Fruit fly (Drosophila melanogaster) whole organism, embryonic: Measurements from ENCODE around the gene CG32700.

Source experiments
- Aef1 ChIP-seq: fragments of 200-800 bp; sonication (Bioruptor generic); IDR thresholded peaks from 3 replicates; pipeline ENCODE4 v1.3.6; 2022; ENCODE audit warnings: missing biosample characterization, missing genetic modification characterization
- Asciz ChIP-seq: fragments of 200-800 bp; sonication (Bioruptor generic); optimal IDR thresholded peaks from 2 replicates; lab custom pipeline; 2017; ENCODE audit warnings: missing biosample characterization, mild to moderate bottlenecking, missing genetic modification characterization, missing genetic modification reagents
- CG10274 ChIP-seq: fragments of 200-800 bp; sonication (Bioruptor generic); optimal IDR thresholded peaks from 3 replicates; lab custom pipeline; 2017; ENCODE audit warnings: missing biosample characterization, mild to moderate bottlenecking, missing genetic modification characterization
- CG10321 ChIP-seq: fragments of 200-800 bp; sonication (Bioruptor generic); IDR thresholded peaks from 2 replicates; pipeline ENCODE4 v1.3.6; 2022; ENCODE audit warnings: missing biosample characterization, missing genetic modification characterization
- CG12299 ChIP-seq: fragments of 200-800 bp; sonication (Bioruptor generic); optimal IDR thresholded peaks from 2 replicates; lab custom pipeline; 2018; ENCODE audit warnings: missing biosample characterization, mild to moderate bottlenecking, missing genetic modification characterization
- CG13424 ChIP-seq: fragments of 200-800 bp; sonication (Bioruptor generic); optimal IDR thresholded peaks from 2 replicates; lab custom pipeline; 2019; ENCODE audit warnings: missing biosample characterization, mild to moderate bottlenecking, missing genetic modification characterization, moderate library complexity
- CG1647 ChIP-seq: fragments of 200-800 bp; sonication (Bioruptor generic); optimal IDR thresholded peaks from 3 replicates; lab custom pipeline; 2016; ENCODE audit warnings: missing biosample characterization, missing genetic modification characterization
- CG17186 ChIP-seq: fragments of 200-800 bp; sonication (Bioruptor generic); optimal IDR thresholded peaks from 3 replicates; lab custom pipeline; 2017; ENCODE audit warnings: missing biosample characterization, missing genetic modification reagents, missing genetic modification characterization
- CG17612 ChIP-seq: fragments of 200-800 bp; sonication (Bioruptor generic); IDR thresholded peaks from 2 replicates; pipeline ENCODE4 v1.3.6; 2022; ENCODE audit warnings: missing biosample characterization, missing genetic modification characterization
- CG17829 ChIP-seq: fragments of 200-800 bp; optimal IDR thresholded peaks from 2 replicates; lab custom pipeline; 2019; ENCODE audit warnings: missing biosample characterization, mild to moderate bottlenecking, missing genetic modification characterization, moderate library complexity
- CG18262 ChIP-seq: fragments of 200-800 bp; optimal IDR thresholded peaks from 3 replicates; lab custom pipeline; 2019; ENCODE audit warnings: missing biosample characterization, mild to moderate bottlenecking, missing genetic modification characterization, moderate library complexity
- CG31365 ChIP-seq: fragments of 200-800 bp; sonication (Bioruptor generic); optimal IDR thresholded peaks from 2 replicates; lab custom pipeline; 2018; ENCODE audit warnings: missing biosample characterization, mild to moderate bottlenecking, missing genetic modification characterization
- CG5245 ChIP-seq: fragments of 200-800 bp; sonication (Bioruptor generic); optimal IDR thresholded peaks from 3 replicates; lab custom pipeline; 2016; ENCODE audit warnings: missing biosample characterization, missing genetic modification characterization
- CG5953 ChIP-seq: fragments of 200-800 bp; sonication (Bioruptor generic); IDR thresholded peaks from 2 replicates; pipeline ENCODE4 v1.3.6; 2022; ENCODE audit warnings: missing biosample characterization, missing genetic modification characterization
- CG7357 ChIP-seq: fragments of 200-800 bp; sonication (Bioruptor generic); IDR thresholded peaks from 3 replicates; pipeline ENCODE4 v1.3.6; 2022; ENCODE audit warnings: missing biosample characterization, missing genetic modification characterization
- CG9817 ChIP-seq: fragments of 200-800 bp; sonication (Bioruptor generic); optimal IDR thresholded peaks from 2 replicates; lab custom pipeline; 2018; ENCODE audit warnings: missing biosample characterization, mild to moderate bottlenecking, missing genetic modification characterization, moderate library complexity
- CrebB ChIP-seq: fragments of 200-800 bp; sonication (Bioruptor generic); optimal IDR thresholded peaks from 3 replicates; lab custom pipeline; 2018; ENCODE audit warnings: missing biosample characterization, mild to moderate bottlenecking, missing genetic modification characterization
- D19A ChIP-seq: fragments of 200-800 bp; optimal IDR thresholded peaks from 3 replicates; lab custom pipeline; 2019; ENCODE audit warnings: missing biosample characterization, mild to moderate bottlenecking, missing genetic modification characterization, moderate library complexity
- Drgx ChIP-seq: fragments of 200-800 bp; sonication (Bioruptor generic); IDR thresholded peaks from 2 replicates; pipeline ENCODE4 v1.3.6; 2022; ENCODE audit warnings: missing biosample characterization, missing genetic modification characterization
- E2f2 ChIP-seq: fragments of 200-800 bp; sonication (Bioruptor generic); IDR thresholded peaks from 2 replicates; pipeline ENCODE4 v1.3.6; 2022; ENCODE audit warnings: missing biosample characterization, missing genetic modification characterization
- Hr78 ChIP-seq, 2 experiments: fragments of 200-800 bp in 1 of 2; fragments of >200 bp in 1 of 2; sonication (Bioruptor generic) in 1 of 2; optimal IDR thresholded peaks; 2 replicates each; lab custom pipeline; 2017 to 2019; ENCODE audit warnings: missing biosample characterization in 2 of 2, missing genetic modification characterization in 2 of 2, mild to moderate bottlenecking in 1 of 2, moderate library complexity in 1 of 2
- MESR4 ChIP-seq: fragments of 200-800 bp; sonication (Bioruptor generic); optimal IDR thresholded peaks from 2 replicates; lab custom pipeline; 2018; ENCODE audit warnings: missing biosample characterization, mild to moderate bottlenecking, missing genetic modification characterization, moderate library complexity
- Meics ChIP-seq: fragments of 200-800 bp; sonication (Bioruptor generic); optimal IDR thresholded peaks from 2 replicates; lab custom pipeline; 2017; ENCODE audit warnings: missing biosample characterization, mild to moderate bottlenecking, missing genetic modification characterization
- Mes4 ChIP-seq: fragments of 200-800 bp; sonication (Bioruptor generic); optimal IDR thresholded peaks from 2 replicates; lab custom pipeline; 2016; ENCODE audit warnings: missing biosample characterization, missing genetic modification characterization
- Nf-YC ChIP-seq: fragments of 200-800 bp; optimal IDR thresholded peaks from 3 replicates; lab custom pipeline; 2019; ENCODE audit warnings: missing biosample characterization, mild to moderate bottlenecking, missing genetic modification characterization, moderate library complexity
- Sox100B ChIP-seq: fragments of 200-800 bp; sonication (Bioruptor generic); optimal IDR thresholded peaks from 3 replicates; lab custom pipeline; 2018; ENCODE audit warnings: missing biosample characterization, mild to moderate bottlenecking, missing genetic modification characterization
- cg ChIP-seq: fragments of 200-800 bp; sonication (Bioruptor generic); optimal IDR thresholded peaks from 3 replicates; lab custom pipeline; 2019; ENCODE audit warnings: missing biosample characterization, mild to moderate bottlenecking, missing genetic modification characterization, moderate library complexity
- cwo ChIP-seq: fragments of 200-800 bp; sonication (Bioruptor generic); optimal IDR thresholded peaks from 3 replicates; lab custom pipeline; 2017; ENCODE audit warnings: missing biosample characterization, missing genetic modification characterization, mild to moderate bottlenecking, moderate library complexity, missing genetic modification reagents
- dm ChIP-seq: fragments of 200-800 bp; sonication (Bioruptor generic); optimal IDR thresholded peaks from 3 replicates; lab custom pipeline; 2016; ENCODE audit warnings: missing biosample characterization, missing genetic modification characterization
- emc ChIP-seq: fragments of 200-800 bp; sonication (Bioruptor generic); optimal IDR thresholded peaks from 2 replicates; lab custom pipeline; 2016; ENCODE audit warnings: missing biosample characterization, missing genetic modification characterization
- eyg ChIP-seq: fragments of 200-800 bp; sonication (Bioruptor generic); optimal IDR thresholded peaks from 3 replicates; lab custom pipeline; 2016; ENCODE audit warnings: missing biosample characterization, missing genetic modification characterization
- fu2 ChIP-seq: fragments of 200-800 bp; sonication (Bioruptor generic); optimal IDR thresholded peaks from 2 replicates; lab custom pipeline; 2016; ENCODE audit warnings: missing biosample characterization, missing genetic modification characterization
- gcm2 ChIP-seq: fragments of 200-800 bp; sonication (Bioruptor generic); optimal IDR thresholded peaks from 2 replicates; lab custom pipeline; 2016; ENCODE audit warnings: missing biosample characterization, missing genetic modification characterization
- kah ChIP-seq: fragments of 200-800 bp; sonication (Bioruptor generic); optimal IDR thresholded peaks from 2 replicates; lab custom pipeline; 2018; ENCODE audit warnings: missing biosample characterization, mild to moderate bottlenecking, missing genetic modification characterization
- luna ChIP-seq: fragments of 200-800 bp; sonication (Bioruptor generic); optimal IDR thresholded peaks from 2 replicates; lab custom pipeline; 2016; ENCODE audit warnings: missing biosample characterization, missing genetic modification characterization
- p53 ChIP-seq: fragments of 200-800 bp; sonication (Bioruptor generic); optimal IDR thresholded peaks from 2 replicates; lab custom pipeline; 2016; ENCODE audit warnings: missing biosample characterization, missing genetic modification characterization
- pros ChIP-seq: fragments of 200-800 bp; sonication (Bioruptor generic); optimal IDR thresholded peaks from 3 replicates; lab custom pipeline; 2019; ENCODE audit warnings: missing biosample characterization, mild to moderate bottlenecking, missing genetic modification characterization, moderate library complexity
- sim ChIP-seq: fragments of 200-800 bp; sonication (Bioruptor generic); IDR thresholded peaks from 2 replicates; pipeline ENCODE4 v1.3.6; 2022; ENCODE audit warnings: missing biosample characterization, missing genetic modification characterization
- sisA ChIP-seq: fragments of 200-800 bp; sonication (Bioruptor generic); IDR thresholded peaks from 2 replicates; pipeline ENCODE4 v1.3.6; 2022; ENCODE audit warnings: missing biosample characterization, missing genetic modification characterization
- slbo ChIP-seq: fragments of 200-800 bp; sonication (Bioruptor generic); IDR thresholded peaks from 2 replicates; pipeline ENCODE4 v1.3.6; 2022; ENCODE audit warnings: missing biosample characterization, missing genetic modification characterization
- slp2 ChIP-seq: fragments of 200-800 bp; sonication (Bioruptor generic); optimal IDR thresholded peaks from 2 replicates; lab custom pipeline; 2016; ENCODE audit warnings: missing biosample characterization, missing genetic modification characterization
- sqz ChIP-seq: fragments of 200-800 bp; sonication (Bioruptor generic); optimal IDR thresholded peaks from 3 replicates; lab custom pipeline; 2018; ENCODE audit warnings: missing biosample characterization, mild to moderate bottlenecking, missing genetic modification characterization
- sr ChIP-seq: fragments of 200-800 bp; sonication (Bioruptor generic); IDR thresholded peaks from 3 replicates; pipeline ENCODE4 v1.3.6; 2022; ENCODE audit warnings: missing biosample characterization, missing genetic modification characterization
- toy ChIP-seq: fragments of 200-800 bp; sonication (Bioruptor generic); IDR thresholded peaks from 2 replicates; pipeline ENCODE4 v1.3.6; 2022; ENCODE audit warnings: missing biosample characterization, missing genetic modification characterization
- ttk ChIP-seq: fragments of 200-800 bp; sonication (Bioruptor generic); IDR thresholded peaks from 2 replicates; pipeline ENCODE4 v2.1.2; 2022; ENCODE audit warnings: missing biosample characterization, missing genetic modification characterization
- unc-4 ChIP-seq: fragments of 200-800 bp; sonication (Bioruptor generic); IDR thresholded peaks from 2 replicates; pipeline ENCODE4 v1.3.6; 2022; ENCODE audit warnings: missing biosample characterization, missing genetic modification characterization; ENCODE audit not compliant: partially characterized antibody
- wek ChIP-seq: fragments of 200-800 bp; sonication (Bioruptor generic); optimal IDR thresholded peaks from 3 replicates; lab custom pipeline; 2018; ENCODE audit warnings: missing biosample characterization, mild to moderate bottlenecking, missing genetic modification characterization, moderate library complexity
- wor ChIP-seq: fragments of 200-800 bp; sonication (Bioruptor generic); IDR thresholded peaks from 2 replicates; pipeline ENCODE4 v1.3.6; 2022; ENCODE audit warnings: missing biosample characterization, missing genetic modification characterization

Gene CG32700

dm6 chrX:9580544-9580943 lies 29.9 kb upstream of the CG32700 start (continued):
- TF ChIP-seq wek (GFP tag; lab: Kevin White, UChicago) (peak; percentile 61), cwo (GFP tag; lab: Kevin White, UChicago) (peak; percentile 61), CG12299 (tag; lab: Kevin White, UChicago) (no peak)

- TF ChIP-seq unc-4 (peak; percentile 83), CG7357 (GFP tag; lab: Robert Waterston, UW) (peak; percentile 69; the same call in 2 of the 3 replicates), Mes4 (GFP tag; lab: Kevin White, UChicago) (no peak), D19A (tag; lab: Kevin White, UChicago) (peak; percentile 1), ttk (GFP tag; lab: Robert Waterston, UW) (peak; percentile 79), slp2 (peak; percentile 60), sr (GFP tag; lab: Robert Waterston, UW) (no peak; the same call in 2 of the 3 replicates), CG9817 (tag; lab: Kevin White, UChicago) (peak; percentile 70), sisA (peak; percentile 87), CG10321 (GFP tag; lab: Robert Waterston, UW) (0 out of 2 replicates have a peak, but pooled peaks have one; percentile 39), CG17186 (GFP tag; lab: Kevin White, UChicago) (peak; percentile 80), sim (GFP tag; lab: Robert Waterston, UW) (no peak), CG18262 (tag; lab: Kevin White, UChicago) (peak; percentile 25), slbo (peak; percentile 93), CG10274 (GFP tag; lab: Kevin White, UChicago) (peak; percentile 35), pros (GFP tag; lab: Kevin White, UChicago) (peak; percentile 65), Sox100B (GFP tag; lab: Kevin White, UChicago) (peak; percentile 51), CG17829 (peak; percentile 47), p53 (GFP tag; lab: Kevin White, UChicago) (no peak), CrebB (tag; lab: Kevin White, UChicago) (no peak), CG5953 (GFP tag; lab: Robert Waterston, UW) (no peak), eyg (GFP tag; lab: Kevin White, UChicago) (no peak), Nf-YC (tag; lab: Kevin White, UChicago) (no peak), Meics (GFP tag; lab: Kevin White, UChicago) (peak; percentile 77), emc (GFP tag; lab: Kevin White, UChicago) (peak; percentile 70), Asciz (peak; percentile 4), kah (GFP tag; lab: Kevin White, UChicago) (no peak), toy (GFP tag; lab: Robert Waterston, UW) (0 out of 2 replicates have a peak, but pooled peaks have one; percentile 41), E2f2 (GFP tag; lab: Robert Waterston, UW) (peak; percentile 97), Hr78 (GFP tag; optimal IDR thresholded peaks at IDR 0.05; lab: Kevin White, UChicago) (peak in 1 of 2 experiments; percentile 86), CG17612 (0 out of 2 replicates have a peak, but pooled peaks have one; percentile 49), luna (peak; percentile 10), Drgx (GFP tag; lab: Robert Waterston, UW) (peak; percentile 55), MESR4 (GFP tag; lab: Kevin White, UChicago) (peak; percentile 25), wor (GFP tag; lab: Robert Waterston, UW) (no peak; the same call in 1 of the 2 replicates), dm (peak; percentile 23), CG13424 (tag; lab: Kevin White, UChicago) (peak; percentile 69), CG31365 (peak; percentile 29), CG1647 (GFP tag; lab: Kevin White, UChicago) (peak; percentile 87), cg (peak; percentile 7), fu2 (peak; percentile 70), gcm2 (GFP tag; lab: Kevin White, UChicago) (peak; percentile 54), sqz (GFP tag; lab: Kevin White, UChicago) (no peak), Aef1 (GFP tag; lab: Robert Waterston, UW) (peak; percentile 86), CG5245 (peak; percentile 68)
Observed at dm6 chrX:9579918-9580521, 29.4 kb upstream of the CG32700 start, which contains the start of gene LPCAT. LPCAT (minus strand) TSS chrX:9579987.
